Worm (Caenorhabditis elegans) whole organism, mixed stage, embryonic: ENCODE measurements around the gene H01G02.4.

ENCODE experiments used
- M03D4.4 ChIP-seq: sonication (generic microtip); optimal IDR thresholded peaks from 2 replicates; lab custom pipeline; 2017; ENCODE audit warnings: mild to moderate bottlenecking, missing genetic modification characterization, missing compliant biosample characterization
- bed-3 ChIP-seq: fragments of 200-800 bp; sonication (Bioruptor generic); optimal IDR thresholded peaks from 3 replicates; lab custom pipeline; 2018; ENCODE audit warnings: mild to moderate bottlenecking, missing genetic modification characterization, moderate library complexity, missing compliant biosample characterization
- blmp-1 ChIP-seq: fragments of 150-350 bp; optimal IDR thresholded peaks from 2 replicates; lab custom pipeline; 2014; ENCODE audit warnings: missing biosample characterization, missing genetic modification characterization
- ceh-39 ChIP-seq: fragments of 150-350 bp; optimal IDR thresholded peaks from 2 replicates; lab custom pipeline; 2014; ENCODE audit warnings: missing biosample characterization, missing genetic modification characterization
- ceh-43 ChIP-seq: fragments of 200-800 bp; sonication (Bioruptor generic); optimal IDR thresholded peaks from 2 replicates; lab custom pipeline; 2018; ENCODE audit warnings: mild to moderate bottlenecking, missing genetic modification characterization, moderate library complexity, missing compliant biosample characterization
- ceh-83 ChIP-seq: fragments of 200-800 bp; sonication (Bioruptor generic); optimal IDR thresholded peaks from 2 replicates; lab custom pipeline; 2018; ENCODE audit warnings: mild to moderate bottlenecking, missing genetic modification characterization, missing compliant biosample characterization
- ces-1 ChIP-seq: fragments of 150-350 bp; optimal IDR thresholded peaks from 2 replicates; lab custom pipeline; 2014; ENCODE audit warnings: missing biosample characterization, missing genetic modification reagents, missing genetic modification characterization
- cnd-1 ChIP-seq: fragments of 200-800 bp; sonication (Bioruptor generic); optimal IDR thresholded peaks from 2 replicates; lab custom pipeline; 2018; ENCODE audit warnings: mild to moderate bottlenecking, missing genetic modification characterization, missing compliant biosample characterization
- drap-1 ChIP-seq: fragments of 200-800 bp; sonication (Bioruptor generic); optimal IDR thresholded peaks from 3 replicates; lab custom pipeline; 2018; ENCODE audit warnings: mild to moderate bottlenecking, missing genetic modification characterization, missing compliant biosample characterization
- elt-1 ChIP-seq: sonication (generic microtip); optimal IDR thresholded peaks from 2 replicates; lab custom pipeline; 2017; ENCODE audit warnings: missing genetic modification characterization, mild to moderate bottlenecking, missing compliant biosample characterization, antibody characterized with exemption, moderate library complexity, borderline replicate concordance; ENCODE audit not compliant: insufficient read depth
- elt-3 ChIP-seq: fragments of 150-350 bp; optimal IDR thresholded peaks from 2 replicates; lab custom pipeline; 2014; ENCODE audit warnings: missing biosample characterization, missing genetic modification characterization
- flh-1 ChIP-seq: fragments of 200-800 bp; sonication (Bioruptor generic); optimal IDR thresholded peaks from 2 replicates; lab custom pipeline; 2018; ENCODE audit warnings: mild to moderate bottlenecking, missing genetic modification characterization, moderate library complexity, missing compliant biosample characterization
- ham-2 ChIP-seq: fragments of 200-800 bp; sonication (Bioruptor generic); optimal IDR thresholded peaks from 2 replicates; lab custom pipeline; 2018; ENCODE audit warnings: mild to moderate bottlenecking, missing genetic modification characterization, missing compliant biosample characterization
- hlh-1 ChIP-seq: fragments of 150-350 bp; optimal IDR thresholded peaks from 2 replicates; lab custom pipeline; 2014; ENCODE audit warnings: missing biosample characterization, missing genetic modification reagents, missing genetic modification characterization
- lin-13 ChIP-seq: fragments of 150-350 bp; optimal IDR thresholded peaks from 2 replicates; lab custom pipeline; 2014; ENCODE audit warnings: missing biosample characterization, missing genetic modification characterization
- lin-32 ChIP-seq: fragments of 200-800 bp; sonication (Bioruptor generic); optimal IDR thresholded peaks from 2 replicates; lab custom pipeline; 2018; ENCODE audit warnings: mild to moderate bottlenecking, missing genetic modification characterization, missing compliant biosample characterization
- lsy-2 ChIP-seq: fragments of 150-350 bp; optimal IDR thresholded peaks from 2 replicates; lab custom pipeline; 2014; ENCODE audit warnings: missing biosample characterization, missing genetic modification characterization
- mab-5 ChIP-seq: fragments of 150-350 bp; optimal IDR thresholded peaks from 2 replicates; lab custom pipeline; 2014; ENCODE audit warnings: missing biosample characterization, missing genetic modification characterization
- mep-1 ChIP-seq: fragments of 150-350 bp; optimal IDR thresholded peaks from 2 replicates; lab custom pipeline; 2017; ENCODE audit warnings: missing biosample characterization, missing genetic modification reagents, missing genetic modification characterization, inconsistent platforms
- mls-2 ChIP-seq: sonication (generic microtip); optimal IDR thresholded peaks from 2 replicates; lab custom pipeline; 2016; ENCODE audit warnings: mild to moderate bottlenecking, missing genetic modification characterization, moderate library complexity, missing compliant biosample characterization
- nhr-12 ChIP-seq: fragments of 150-350 bp; optimal IDR thresholded peaks from 2 replicates; lab custom pipeline; 2014; ENCODE audit warnings: missing biosample characterization, missing genetic modification characterization
- nhr-2 ChIP-seq: fragments of 150-350 bp; optimal IDR thresholded peaks from 2 replicates; lab custom pipeline; 2014; ENCODE audit warnings: missing biosample characterization, missing genetic modification characterization
- nhr-237 ChIP-seq: fragments of 150-350 bp; optimal IDR thresholded peaks from 2 replicates; lab custom pipeline; 2014; ENCODE audit warnings: missing biosample characterization, missing genetic modification characterization
- nhr-28 ChIP-seq: fragments of 150-350 bp; optimal IDR thresholded peaks from 2 replicates; lab custom pipeline; 2014; ENCODE audit warnings: missing biosample characterization, missing genetic modification characterization
- nhr-76 ChIP-seq: sonication (generic microtip); optimal IDR thresholded peaks from 2 replicates; lab custom pipeline; 2017; ENCODE audit warnings: missing biosample characterization, missing genetic modification characterization
- pha-4 ChIP-seq: fragments of 150-350 bp; optimal IDR thresholded peaks from 2 replicates; lab custom pipeline; 2018; ENCODE audit warnings: missing biosample characterization, missing genetic modification reagents, missing genetic modification characterization
- sem-2 ChIP-seq: fragments of 200-800 bp; sonication (Bioruptor generic); optimal IDR thresholded peaks from 2 replicates; lab custom pipeline; 2018; ENCODE audit warnings: mild to moderate bottlenecking, missing genetic modification characterization, missing compliant biosample characterization
- snpc-4 ChIP-seq: fragments of 150-350 bp; optimal IDR thresholded peaks from 2 replicates; lab custom pipeline; 2014; ENCODE audit warnings: missing biosample characterization, missing genetic modification characterization
- sptf-1 ChIP-seq: sonication (generic microtip); optimal IDR thresholded peaks from 2 replicates; lab custom pipeline; 2017; ENCODE audit warnings: mild to moderate bottlenecking, missing genetic modification characterization, moderate library complexity, missing compliant biosample characterization
- unc-120 ChIP-seq: sonication (generic microtip); optimal IDR thresholded peaks from 2 replicates; lab custom pipeline; 2017; ENCODE audit warnings: missing genetic modification characterization, missing compliant biosample characterization; ENCODE audit not compliant: poor library complexity, severe bottlenecking
- unc-39 ChIP-seq: fragments of 150-350 bp; optimal IDR thresholded peaks from 2 replicates; lab custom pipeline; 2014; ENCODE audit warnings: missing biosample characterization, missing genetic modification characterization
- unc-62 ChIP-seq: fragments of 150-350 bp; optimal IDR thresholded peaks from 2 replicates; lab custom pipeline; 2014; ENCODE audit warnings: missing biosample characterization, missing genetic modification reagents, missing genetic modification characterization
- ztf-11 ChIP-seq: fragments of 150-350 bp; optimal IDR thresholded peaks from 2 replicates; lab custom pipeline; 2014; ENCODE audit warnings: missing biosample characterization, missing genetic modification characterization

H01G02.4 gene

ce11 chrIV:11803044-11803443, at the start of gene H01G02.4:
H01G02.4 (minus strand) TSS chrIV:11803144.
- TF ChIP-seq unc-39 (tag; lab: Kevin White, UChicago) = no peak
- no peak for TF ChIP-seq sptf-1 (tag; lab: Kevin White, UChicago)
- TF ChIP-seq snpc-4 (tag; lab: Kevin White, UChicago) = no peak
- no peak for TF ChIP-seq nhr-2
- no peak for TF ChIP-seq unc-62 (GFP tag; lab: Kevin White, UChicago)
- TF ChIP-seq drap-1 = no peak
- TF ChIP-seq lin-13 (tag; lab: Kevin White, UChicago) = no peak
- no peak for TF ChIP-seq nhr-12 (tag; lab: Kevin White, UChicago)
- no peak for TF ChIP-seq mls-2 (tag; lab: Kevin White, UChicago)
- no peak for TF ChIP-seq M03D4.4 (tag; lab: Kevin White, UChicago)
- no peak for TF ChIP-seq nhr-28
- TF ChIP-seq nhr-76 (tag; lab: Kevin White, UChicago) = no peak
- TF ChIP-seq mab-5 (tag; lab: Kevin White, UChicago) = no peak
- no peak for TF ChIP-seq cnd-1
- TF ChIP-seq blmp-1 (tag; lab: Kevin White, UChicago) = no peak
- TF ChIP-seq bed-3 (GFP tag; lab: Kevin White, UChicago) = no peak
- no peak for TF ChIP-seq hlh-1
- no peak for TF ChIP-seq ceh-39
- no peak for TF ChIP-seq nhr-237 (tag; lab: Kevin White, UChicago)
- no peak for TF ChIP-seq lin-32

DNA sequence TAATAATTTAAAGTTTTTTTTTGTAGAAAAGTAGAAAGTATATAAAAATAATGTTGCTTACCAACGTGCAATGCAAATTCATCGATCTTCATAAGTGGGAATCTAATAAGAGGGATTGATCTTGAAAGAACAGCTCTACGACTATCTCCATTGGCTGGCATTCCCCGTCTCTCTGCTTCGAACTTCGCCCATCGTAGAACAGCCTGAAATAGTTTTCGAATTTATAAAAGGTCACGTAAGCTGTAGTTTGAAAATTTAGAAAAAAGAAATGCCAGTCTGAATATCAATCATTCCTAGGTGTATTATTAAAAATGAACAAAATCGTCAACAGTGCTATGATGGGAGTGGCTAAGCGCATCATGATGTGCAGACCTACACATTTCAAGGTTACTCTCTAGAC, 48.9 kb upstream of the H01G02.4 start, which contains the start of gene F38H4.5:
Gene F38H4.5, plus strand, starts transcription at position 301 of the 400 bp plus-strand sequence.
- TF ChIP-seq elt-3 = no peak
- no peak for TF ChIP-seq mls-2 (tag; lab: Kevin White, UChicago)
- no peak for TF ChIP-seq mep-1
- TF ChIP-seq pha-4 (tag; lab: Kevin White, UChicago) = no peak
- TF ChIP-seq lin-32 = no peak
- TF ChIP-seq M03D4.4 (tag; lab: Kevin White, UChicago) = no peak
- TF ChIP-seq ham-2 (GFP tag; lab: Kevin White, UChicago) = no peak
- TF ChIP-seq lin-13 (tag; lab: Kevin White, UChicago) = no peak
- no peak for TF ChIP-seq ceh-43
- TF ChIP-seq flh-1 = no peak
- TF ChIP-seq ceh-39 = no peak
- TF ChIP-seq nhr-76 (tag; lab: Kevin White, UChicago) = no peak
- no peak for TF ChIP-seq blmp-1 (tag; lab: Kevin White, UChicago)
- TF ChIP-seq bed-3 (GFP tag; lab: Kevin White, UChicago) = no peak
- TF ChIP-seq unc-120 (tag; lab: Kevin White, UChicago) = no peak
- TF ChIP-seq nhr-28 = no peak

DNA sequence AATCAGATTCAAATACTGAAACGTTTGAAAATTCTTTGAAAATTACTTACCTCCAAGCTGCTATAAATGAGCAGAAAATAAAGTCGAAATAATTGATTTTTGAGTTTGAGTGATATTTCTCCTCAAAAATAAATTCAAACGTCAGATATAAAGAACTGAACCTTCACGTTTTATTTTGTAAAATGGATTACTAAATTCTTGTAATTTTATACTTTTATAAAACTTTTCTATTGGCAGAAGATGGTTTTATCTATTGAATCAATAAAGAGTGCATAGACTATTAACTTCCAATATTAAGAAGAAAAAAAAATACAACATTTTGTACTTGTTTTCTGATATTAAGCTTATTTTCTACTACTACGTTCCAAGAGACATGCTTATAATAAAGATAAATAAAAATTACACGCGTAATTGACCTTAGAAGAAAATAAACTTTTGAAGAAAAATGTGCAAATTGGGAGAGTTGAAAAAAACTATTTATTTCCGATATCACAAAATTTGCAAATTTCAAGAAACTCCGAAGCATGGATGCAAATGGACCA, 44.9 kb upstream of the H01G02.4 start, which contains the start of the genes F38H4.6 and F38H4.4:
Gene F38H4.6, minus strand, starts transcription at position 101 of the 542 bp plus-strand sequence.
Gene F38H4.4, plus strand, starts transcription at position 492 of the 542 bp plus-strand sequence.
- no peak for TF ChIP-seq blmp-1 (tag; lab: Kevin White, UChicago)
- no peak for TF ChIP-seq ztf-11 (tag; lab: Kevin White, UChicago)
- TF ChIP-seq flh-1 = no peak
- TF ChIP-seq elt-3 = no peak
- no peak for TF ChIP-seq ceh-83 (GFP tag; lab: Kevin White, UChicago)
- no peak for TF ChIP-seq hlh-1
- TF ChIP-seq nhr-76 (tag; lab: Kevin White, UChicago) = no peak
- TF ChIP-seq mep-1 = no peak
- no peak for TF ChIP-seq ceh-39
- no peak for TF ChIP-seq nhr-28
- no peak for TF ChIP-seq nhr-2
- no peak for TF ChIP-seq M03D4.4 (tag; lab: Kevin White, UChicago)
- TF ChIP-seq nhr-12 (tag; lab: Kevin White, UChicago) = no peak
- TF ChIP-seq nhr-237 (tag; lab: Kevin White, UChicago) = no peak
- no peak for TF ChIP-seq mls-2 (tag; lab: Kevin White, UChicago)
- TF ChIP-seq unc-39 (tag; lab: Kevin White, UChicago) = no peak
- TF ChIP-seq ces-1 (GFP tag; lab: Kevin White, UChicago) = no peak

DNA sequence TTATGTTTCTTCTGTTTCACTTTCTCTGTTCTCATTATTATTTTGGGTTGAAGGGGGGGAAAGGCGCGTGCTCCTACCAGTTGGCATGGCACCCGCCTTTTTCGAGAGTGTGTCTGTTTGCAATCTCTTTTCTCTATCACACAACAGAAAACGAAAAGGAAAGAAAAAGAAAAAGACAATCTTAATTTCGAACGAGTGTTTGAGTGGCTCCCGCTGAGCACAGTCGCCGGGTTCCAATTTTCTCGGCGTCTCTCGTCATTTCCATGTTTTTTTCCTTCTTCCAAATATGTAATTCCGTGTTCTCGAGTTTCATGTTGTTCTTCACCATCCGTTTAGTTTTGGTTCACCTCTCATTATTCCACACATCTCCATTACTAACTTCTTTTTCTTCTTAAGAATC, 39.2 kb upstream of the H01G02.4 start, which contains the start of gene F38H4.3:
Gene F38H4.3, plus strand, starts transcription at position 301 of the 400 bp plus-strand sequence.
- TF ChIP-seq nhr-28 (no peak), bed-3 (GFP tag; lab: Kevin White, UChicago) (no peak), drap-1 (no peak), snpc-4 (tag; lab: Kevin White, UChicago) (no peak), ztf-11 (tag; lab: Kevin White, UChicago) (no peak), unc-39 (tag; lab: Kevin White, UChicago) (no peak), unc-120 (tag; lab: Kevin White, UChicago) (no peak), ham-2 (GFP tag; lab: Kevin White, UChicago) (no peak), mab-5 (tag; lab: Kevin White, UChicago) (no peak), mls-2 (tag; lab: Kevin White, UChicago) (no peak), ceh-39 (no peak), elt-3 (no peak), nhr-12 (tag; lab: Kevin White, UChicago) (no peak), blmp-1 (tag; lab: Kevin White, UChicago) (no peak), sem-2 (GFP tag; lab: Kevin White, UChicago) (no peak), lsy-2 (tag; lab: Kevin White, UChicago) (no peak), hlh-1 (no peak), sptf-1 (tag; lab: Kevin White, UChicago) (no peak), elt-1 (tag; lab: Kevin White, UChicago) (no peak), mep-1 (no peak)
